Fruit fly (Drosophila melanogaster) whole organism, larva: Measurements from ENCODE around the gene CG8927.
"Not testable (repeated sequence)": the region's sequence is repeated elsewhere in the genome, so short reads cannot be mapped to it uniquely, and the experiment has no call there.

Experiments used
- noc ChIP-seq: fragments of 200-800 bp; sonication (Bioruptor generic); optimal IDR thresholded peaks from 3 replicates; lab custom pipeline; 2019; ENCODE audit warnings: missing biosample characterization, mild to moderate bottlenecking, missing genetic modification characterization, moderate library complexity

The CG8927 gene

DNA sequence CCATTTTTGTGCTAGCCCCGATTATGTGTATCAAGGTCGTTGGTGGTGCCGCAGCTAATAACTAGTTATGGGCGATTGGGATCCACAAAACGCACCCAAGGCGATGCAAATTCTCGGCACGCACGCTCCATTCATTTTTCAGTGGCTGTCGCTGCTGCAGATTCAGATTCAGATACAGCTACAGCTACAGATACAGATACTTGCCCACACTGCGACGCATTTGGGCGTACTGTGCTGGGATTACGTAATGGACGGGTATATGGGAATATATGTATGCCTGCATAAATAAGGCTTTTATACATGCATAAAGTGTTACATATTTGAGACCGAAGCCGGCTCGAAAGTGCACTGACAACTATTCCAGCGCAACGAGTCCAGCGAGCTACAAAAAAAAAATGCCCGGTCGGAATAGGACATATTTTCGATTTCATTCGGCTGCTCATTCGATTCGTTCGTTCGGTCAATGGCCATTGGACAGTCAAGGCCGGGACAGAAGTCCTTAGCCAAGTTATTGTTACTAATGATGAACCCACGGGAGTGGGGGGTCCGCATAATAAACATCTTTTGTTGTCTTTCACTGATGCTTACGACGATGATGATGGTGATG lies 1.6 kb downstream of the CG8927 start:
- no peak for TF ChIP-seq noc (tag; lab: Kevin White, UChicago)

DNA sequence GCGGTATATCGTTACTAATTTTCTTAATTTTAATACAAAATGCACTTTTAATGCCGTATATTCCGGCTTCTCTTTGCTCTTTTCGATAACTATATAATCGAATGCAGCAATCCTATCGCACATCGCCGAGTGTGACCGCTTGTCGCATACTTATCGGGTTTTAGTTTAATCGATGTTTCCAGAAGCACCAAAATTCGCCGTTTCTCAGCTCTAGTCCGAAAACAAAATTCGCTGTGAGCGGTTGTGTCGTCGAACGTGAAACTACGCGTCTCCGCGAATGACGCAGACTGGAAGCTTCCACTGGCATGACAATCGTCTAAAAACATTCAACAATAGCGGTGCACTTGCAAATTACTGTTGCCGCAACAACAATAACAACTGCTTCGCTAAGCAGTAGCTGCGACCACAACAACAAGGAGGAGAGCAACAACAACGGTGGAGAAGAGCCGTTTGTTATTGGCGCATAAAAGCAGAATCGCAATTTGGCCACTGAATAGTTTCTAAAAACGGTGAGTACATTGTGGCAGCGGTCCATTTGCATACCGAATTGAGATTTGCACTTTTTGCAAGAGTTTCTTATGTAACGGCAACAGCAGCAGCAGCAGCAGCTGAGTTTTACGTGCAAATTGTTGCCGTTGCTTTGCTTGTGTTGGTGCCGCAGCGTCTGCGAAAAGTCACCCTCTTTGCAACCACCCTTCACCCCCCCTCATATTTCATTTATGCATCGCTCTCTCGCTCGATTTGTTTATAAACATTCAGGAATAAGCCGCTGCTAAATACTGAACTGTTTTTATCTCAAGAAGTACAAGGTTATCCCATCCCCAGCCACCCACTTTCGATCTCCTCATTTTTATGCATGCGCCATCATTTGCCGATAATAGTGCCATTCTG lies 6.2 kb downstream of the CG8927 start, which contains the start of gene sra:
TSS of gene sra (plus strand) at position 209 of the 891 bp plus-strand sequence.
- TF ChIP-seq noc (tag; lab: Kevin White, UChicago) = no peak

DNA sequence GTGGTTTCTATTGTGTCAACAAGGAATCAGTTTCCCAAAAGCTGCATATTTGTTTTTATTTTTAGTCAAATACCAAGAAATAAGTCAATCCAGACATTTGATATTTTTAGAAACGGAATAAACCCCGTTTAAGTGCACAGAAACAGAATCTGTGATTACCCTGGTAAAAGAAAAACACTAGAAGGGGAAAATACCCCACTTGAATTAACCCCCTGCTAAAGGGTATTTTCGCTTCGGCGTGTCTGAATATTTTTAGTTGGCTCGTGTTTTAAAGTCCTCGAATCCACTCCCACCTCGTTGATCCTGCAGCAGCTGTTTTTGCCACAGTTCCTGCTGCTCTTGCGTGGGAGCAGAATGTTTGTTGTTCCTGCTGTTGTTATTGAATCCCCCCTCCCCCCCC lies 6.9 kb downstream of the CG8927 start:
- TF ChIP-seq noc (tag; lab: Kevin White, UChicago) = no peak

DNA sequence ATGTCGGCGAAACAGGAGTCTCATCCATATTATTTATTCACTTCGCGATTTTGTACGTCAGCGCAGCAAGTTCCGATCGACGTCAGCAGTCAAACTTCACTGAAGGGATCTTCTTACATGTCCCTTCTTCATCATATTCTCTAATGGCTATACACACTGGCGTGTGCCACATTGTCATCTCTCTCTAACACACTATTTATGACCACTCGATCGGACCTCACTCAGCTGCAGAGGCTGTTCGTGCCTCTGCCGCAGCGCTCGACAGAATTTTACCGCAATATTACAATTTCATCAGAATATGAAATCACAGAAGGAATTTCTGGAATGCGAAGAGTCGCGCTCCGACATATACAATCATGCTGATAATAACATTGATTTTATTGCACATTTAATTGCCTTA lies 8.6 kb downstream of the CG8927 start, which contains the start of gene Bin1:
TSS of gene Bin1 (minus strand) at position 101 of the 400 bp plus-strand sequence.
- TF ChIP-seq noc (tag; lab: Kevin White, UChicago) = not testable (repeated sequence)

DNA sequence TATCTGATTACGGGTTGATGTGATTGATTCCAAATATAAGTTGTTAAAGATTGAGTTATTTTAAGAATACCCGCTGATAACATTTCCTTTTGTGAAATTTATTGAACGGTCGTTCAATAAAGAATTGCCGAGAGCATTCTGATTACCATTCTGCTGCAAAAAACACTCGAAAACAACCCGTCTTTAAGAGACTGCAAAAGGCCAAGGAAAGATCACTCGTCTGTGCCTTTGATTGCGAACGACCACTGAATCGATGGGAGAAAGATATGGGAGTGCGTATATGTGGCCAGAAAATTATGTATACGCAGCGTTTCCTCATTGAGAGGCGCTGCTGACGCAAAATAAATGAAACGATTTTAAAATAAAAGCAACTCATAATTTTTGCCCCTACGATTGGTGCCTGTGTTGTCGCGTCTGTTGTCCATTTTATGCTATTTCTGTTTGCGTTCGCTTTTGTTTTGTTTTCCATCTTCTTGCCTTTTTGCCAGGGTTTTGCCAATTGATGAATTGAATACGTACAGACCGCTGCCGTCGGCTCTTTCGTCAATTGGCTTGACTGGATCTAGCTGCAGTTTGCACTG lies 9.5 kb downstream of the CG8927 start:
- no peak for TF ChIP-seq noc (tag; lab: Kevin White, UChicago)

DNA sequence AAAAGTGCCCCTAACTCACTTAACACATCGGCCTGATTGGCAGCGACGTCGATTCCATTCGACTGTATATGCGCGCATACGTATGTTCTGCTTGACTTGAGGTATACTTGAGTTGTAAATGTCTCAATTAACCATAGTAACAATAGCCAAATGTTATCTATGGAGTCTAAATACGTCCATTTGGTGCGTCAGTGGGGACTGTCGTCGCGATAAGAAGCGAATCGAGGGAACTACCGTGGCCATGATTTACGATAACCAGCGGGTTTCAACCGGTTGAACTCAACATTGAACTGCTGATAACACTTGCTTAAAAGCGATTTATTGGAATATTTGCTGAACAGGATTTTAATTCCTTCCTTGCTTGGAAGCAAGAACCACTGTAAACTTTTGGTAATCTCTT lies 10.0 kb downstream of the CG8927 start:
- TF ChIP-seq noc (tag; lab: Kevin White, UChicago) = no peak

DNA sequence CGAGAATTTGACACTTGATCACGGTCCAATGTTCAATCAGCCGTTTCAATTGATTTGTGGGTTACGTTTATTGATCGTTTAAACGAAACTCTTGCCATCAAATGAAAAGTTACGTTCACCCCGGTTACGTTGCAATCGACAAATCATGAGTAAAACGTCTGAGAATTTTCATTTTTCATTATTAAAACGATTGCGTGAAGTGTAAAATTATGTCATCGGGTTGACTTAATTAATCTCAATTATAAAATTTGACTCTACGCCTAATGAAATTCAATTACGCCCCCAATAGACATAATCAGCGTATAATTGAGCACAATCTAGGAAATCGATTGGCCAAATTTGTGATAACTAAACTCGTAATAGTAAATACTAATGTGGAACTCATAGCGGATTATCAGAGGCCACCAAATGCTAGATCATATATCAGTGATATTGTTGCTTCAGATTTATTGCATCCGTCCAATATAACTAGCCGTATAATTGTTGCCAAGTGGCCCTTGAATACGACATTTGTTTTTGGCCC lies 19.7 kb downstream of the CG8927 start:
- TF ChIP-seq noc (tag; lab: Kevin White, UChicago) = peak; percentile 8

DNA sequence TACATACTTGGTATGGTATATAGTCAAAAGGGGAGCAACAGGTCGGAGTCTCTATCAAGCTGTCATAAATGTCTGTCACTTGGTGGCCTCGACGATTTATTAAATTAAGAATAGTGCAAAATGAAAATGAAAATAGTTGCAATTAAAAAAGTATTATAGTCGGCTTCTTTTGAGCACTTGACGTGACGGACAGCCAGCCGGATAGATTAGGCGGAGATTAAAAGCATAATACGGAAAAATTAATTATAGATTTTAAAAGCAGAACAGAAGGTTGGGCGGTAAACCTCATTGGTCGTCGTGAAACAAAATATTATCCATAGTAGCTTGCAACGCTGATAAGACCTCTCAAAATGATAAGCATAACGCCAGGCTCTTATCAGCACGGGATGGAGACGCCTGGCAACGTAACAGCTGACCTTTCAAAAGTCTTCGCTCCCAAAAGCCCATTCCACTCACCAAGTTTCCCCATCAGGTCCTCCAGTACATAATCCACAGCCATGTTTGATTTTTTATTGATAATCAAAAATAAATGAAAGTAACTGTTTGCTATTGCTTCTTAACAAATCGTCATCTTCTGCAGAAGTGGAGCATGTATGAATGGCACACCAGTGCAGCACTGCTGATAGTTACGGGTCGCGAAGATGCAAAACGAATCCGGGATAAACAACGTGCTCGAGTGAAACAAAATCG lies 21.7 kb downstream of the CG8927 start:
- peak; percentile 70 for TF ChIP-seq noc (tag; lab: Kevin White, UChicago)

DNA sequence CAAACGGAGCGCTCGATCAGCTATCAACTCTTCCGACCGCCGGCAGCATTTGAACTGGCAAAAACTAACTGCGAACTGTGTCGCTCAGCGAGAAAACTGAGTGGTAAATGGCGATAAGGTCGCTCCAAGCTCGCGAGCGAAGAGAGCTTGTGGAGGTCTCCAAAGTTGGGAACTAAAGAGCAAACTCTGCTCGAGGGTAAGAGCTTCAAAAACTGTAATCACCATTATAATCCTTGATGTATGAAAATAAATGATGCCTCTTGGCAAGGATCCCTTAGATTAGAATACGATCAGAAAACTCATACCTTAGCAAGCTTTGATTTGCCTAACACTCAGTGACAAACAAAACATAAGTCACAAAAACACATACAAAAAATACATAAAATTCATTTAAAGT lies 22.2 kb downstream of the CG8927 start, which contains the start of the genes CG6126 and CG31287:
TSS of gene CG6126 (minus strand) at position 59 of the 397 bp plus-strand sequence.
TSS of gene CG31287 (plus strand) at position 347 of the 397 bp plus-strand sequence.
- no peak for TF ChIP-seq noc (tag; lab: Kevin White, UChicago)

DNA sequence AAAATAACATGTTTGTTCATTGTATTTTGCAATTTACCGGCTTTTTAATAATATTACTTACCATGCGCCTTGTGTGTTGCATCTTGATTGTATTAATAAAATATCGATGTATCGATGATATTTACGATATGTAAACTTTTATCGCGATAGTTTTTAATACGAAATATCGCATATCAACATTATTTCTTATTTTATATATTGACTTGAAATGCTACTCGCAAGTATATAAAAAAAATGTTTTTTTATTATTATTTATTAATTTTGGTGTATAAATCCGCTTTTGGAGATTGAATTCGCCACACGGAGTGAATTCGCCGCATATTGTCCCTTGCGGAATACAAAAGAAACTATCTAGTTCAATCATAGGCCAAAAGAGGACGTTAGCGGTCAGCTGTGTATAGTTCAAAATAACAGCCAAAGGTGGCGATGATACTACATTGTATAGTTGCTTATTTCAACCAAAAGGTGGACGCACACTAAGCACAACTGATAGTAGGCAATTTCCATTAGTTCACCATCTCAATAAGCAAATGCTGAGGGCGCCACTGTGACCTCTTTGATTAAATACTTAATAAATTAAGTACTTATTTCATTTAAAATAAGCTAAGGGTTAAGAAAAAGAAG lies 24.4 kb downstream of the CG8927 start, which contains the start of gene mtSSB:
TSS of gene mtSSB (minus strand) at position 96 of the 624 bp plus-strand sequence.
- peak; percentile 21 for TF ChIP-seq noc (tag; lab: Kevin White, UChicago)

DNA sequence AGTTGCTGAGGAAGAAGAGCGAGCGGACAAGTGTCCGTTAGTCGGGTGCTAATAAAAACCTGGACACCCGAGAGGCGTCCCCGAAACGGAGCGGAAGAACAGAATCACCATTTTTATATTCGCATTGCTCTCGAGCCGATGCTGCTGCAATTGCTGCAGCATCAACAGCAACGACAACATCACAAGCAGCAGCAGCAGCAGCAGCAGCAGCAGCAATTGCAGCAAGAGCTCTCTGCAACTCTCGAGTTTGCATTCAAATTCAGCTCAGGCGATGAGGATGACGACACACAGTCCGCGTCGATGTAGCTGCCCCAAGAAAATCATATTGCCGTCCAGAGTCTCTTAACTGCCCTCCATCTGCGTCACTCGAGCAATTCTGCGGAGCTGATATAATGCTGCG lies 25.3 kb downstream of the CG8927 start:
- no peak for TF ChIP-seq noc (tag; lab: Kevin White, UChicago)

DNA sequence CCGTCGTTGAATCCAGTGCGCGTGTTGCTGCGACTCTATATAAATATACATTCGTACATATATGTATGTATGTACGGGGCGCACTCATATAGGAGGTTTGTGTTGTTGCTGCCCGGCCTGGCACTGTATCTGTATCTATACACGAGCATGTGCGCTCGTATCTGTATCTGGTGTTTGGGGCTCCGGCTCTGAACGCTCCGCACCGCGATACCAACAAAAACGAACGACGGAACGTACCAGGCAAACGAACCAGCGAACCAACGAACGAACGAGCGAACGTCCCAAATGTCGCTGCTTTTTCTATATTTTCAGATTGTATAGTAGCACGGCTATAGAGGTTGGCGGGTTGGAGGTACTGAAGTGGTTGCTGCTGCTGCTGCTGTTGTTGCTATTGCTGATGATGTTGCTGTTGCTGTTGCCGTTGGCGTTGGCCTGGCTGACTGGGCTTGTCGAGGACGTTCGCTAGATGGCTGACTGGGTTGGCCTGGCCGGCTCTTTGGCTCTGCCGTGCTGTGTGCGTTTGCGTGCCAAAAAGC lies 26.3 kb downstream of the CG8927 start:
- TF ChIP-seq noc (tag; lab: Kevin White, UChicago) = peak; percentile 35

DNA sequence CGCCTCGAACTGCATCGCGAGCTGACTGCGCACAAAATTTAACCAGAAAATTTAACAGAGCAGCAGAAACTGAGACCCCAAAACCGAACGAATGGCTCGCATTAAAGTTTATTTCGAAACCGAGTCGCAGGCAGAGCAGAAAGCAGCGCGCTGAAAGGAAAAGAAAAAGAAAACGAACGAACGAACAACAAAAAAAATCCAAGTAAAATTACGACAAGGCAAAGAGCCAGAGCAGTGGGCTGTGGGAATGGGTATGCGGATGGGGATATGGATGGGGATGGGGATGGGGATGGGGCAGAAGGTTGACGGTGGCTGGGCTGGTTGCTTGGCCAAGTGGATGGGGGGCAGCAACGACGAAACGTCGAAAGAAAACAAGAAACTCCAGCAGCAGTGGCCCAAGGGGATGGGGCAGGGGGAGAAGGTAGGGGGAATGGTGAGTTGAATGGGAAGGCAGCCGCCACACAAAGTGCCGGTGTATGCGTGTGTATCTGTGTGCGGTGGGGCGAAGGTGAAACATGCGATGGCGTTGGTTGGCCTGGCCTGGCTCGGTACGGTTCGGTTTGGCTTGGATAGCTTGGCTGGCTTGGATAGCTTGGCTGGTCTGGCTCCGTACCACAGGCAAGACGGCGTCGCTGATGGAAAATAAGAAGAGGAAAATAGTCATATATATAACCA lies 27.4 kb downstream of the CG8927 start:
- no peak for TF ChIP-seq noc (tag; lab: Kevin White, UChicago)
